Fruit fly (Drosophila melanogaster): Measurements from ENCODE around the gene CG42564.

Gene CG42564

DNA sequence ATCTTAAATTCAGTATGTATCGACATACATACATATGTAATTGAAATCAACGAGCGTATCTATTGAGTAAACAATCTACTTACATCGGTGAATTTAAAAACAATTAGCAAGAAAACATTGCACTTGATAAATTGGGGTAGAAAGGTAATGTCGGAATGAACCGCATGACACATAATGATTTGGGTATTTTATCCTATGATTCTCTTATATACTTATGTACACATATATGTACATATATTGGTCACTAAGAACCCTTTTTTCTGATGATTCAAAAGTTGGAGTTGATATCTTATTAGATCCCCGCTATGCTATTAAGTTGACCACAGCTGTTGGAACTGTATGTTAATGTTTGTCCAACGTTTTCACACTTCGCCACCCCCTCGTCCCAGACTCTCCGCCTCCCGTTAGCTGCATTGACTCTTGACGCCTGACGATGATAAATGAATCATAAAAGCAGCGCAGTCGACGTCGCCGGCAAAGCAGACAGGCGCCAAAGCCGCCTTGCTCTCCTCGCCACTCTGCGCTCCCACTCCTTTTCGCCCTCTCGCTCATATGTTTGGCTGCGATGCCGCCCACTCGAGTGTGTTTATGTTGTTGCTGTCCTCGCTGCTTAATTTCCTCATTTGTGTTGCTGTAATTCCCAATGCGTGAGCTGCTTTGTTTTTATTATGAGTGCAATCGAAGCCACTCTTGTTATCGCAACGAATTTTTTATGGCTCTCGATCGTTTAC is 21.2 kb upstream of the CG42564 start (continued):
- TF ChIP-seq Fer2 (tag; optimal IDR thresholded peaks at IDR 0.05) (no peak), scrt (GFP tag; optimal IDR thresholded peaks at IDR 0.05) (no peak), z (GFP tag; IDR thresholded peaks at IDR 0.05) (peak; percentile 95), gsb-n (tag; optimal IDR thresholded peaks at IDR 0.05) (peak; percentile 28), CG15696 (tag; optimal IDR thresholded peaks at IDR 0.05) (no peak), aop (GFP tag; IDR thresholded peaks at IDR 0.05) (no peak), gcm (GFP tag; optimal IDR thresholded peaks at IDR 0.05) (no peak), MESR4 (GFP tag; optimal IDR thresholded peaks at IDR 0.05) (no peak), CG17361 (GFP tag; IDR thresholded peaks at IDR 0.05) (peak; percentile 49; the same call in 2 of the 3 replicates), tx (GFP tag; optimal IDR thresholded peaks at IDR 0.05) (no peak), mam (GFP tag; optimal IDR thresholded peaks at IDR 0.05) (peak; percentile 11), CG12104 (GFP tag; optimal IDR thresholded peaks at IDR 0.05) (peak; percentile 13), Hey (tag; optimal IDR thresholded peaks at IDR 0.05) (no peak), CG10543 (GFP tag; optimal IDR thresholded peaks at IDR 0.05) (no peak), CG17568 (GFP tag; optimal IDR thresholded peaks at IDR 0.05) (peak; percentile 7), CG14710 (tag; optimal IDR thresholded peaks at IDR 0.05) (peak; percentile 17), Fer1 (GFP tag; optimal IDR thresholded peaks at IDR 0.05) (no peak)

DNA sequence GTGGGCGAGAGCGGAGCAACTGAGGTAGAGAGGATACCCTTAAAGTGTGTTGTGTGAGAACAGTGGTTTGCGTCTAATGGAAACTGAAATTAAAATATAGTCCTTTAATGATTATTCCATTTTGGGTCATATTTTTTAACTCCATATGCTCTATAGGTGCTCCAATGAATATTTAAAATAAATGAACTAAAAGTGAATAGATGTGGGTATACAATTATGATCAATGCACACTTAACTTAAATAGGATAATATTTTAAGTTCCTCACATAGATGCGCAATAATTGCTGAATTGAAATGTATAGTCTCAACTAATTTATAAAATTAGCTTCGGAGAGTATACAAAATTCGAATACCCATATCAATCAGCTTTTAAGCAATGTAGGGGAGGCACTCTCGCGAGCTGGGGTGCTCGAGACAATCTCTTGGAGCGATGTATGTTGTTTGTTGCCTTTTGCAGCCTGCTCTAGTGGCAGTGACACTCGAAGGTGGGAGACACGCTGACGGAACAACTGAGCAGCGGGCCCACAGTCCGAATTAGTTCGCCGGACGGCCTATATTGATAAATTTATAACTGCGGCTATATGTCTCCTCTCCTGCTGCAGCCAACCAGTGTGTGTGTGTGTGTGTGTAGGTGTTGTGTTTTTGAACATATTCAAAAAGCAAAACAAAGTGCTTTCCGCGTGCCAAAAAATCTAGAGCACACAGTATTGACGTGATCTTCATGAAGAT is 20.5 kb upstream of the CG42564 start:
- TF ChIP-seq CG2120 (GFP tag; optimal IDR thresholded peaks at IDR 0.05): peak; percentile 81
- no peak for TF ChIP-seq lab (GFP tag; optimal IDR thresholded peaks at IDR 0.05)
- TF ChIP-seq lola (GFP tag; optimal IDR thresholded peaks at IDR 0.05): peak in 1 of 3 experiments; percentile 81
- TF ChIP-seq CG16779 (GFP tag; IDR thresholded peaks at IDR 0.05): no peak
- peak; percentile 90 for TF ChIP-seq CoRest (tag; optimal IDR thresholded peaks at IDR 0.05)
- TF ChIP-seq zf30C (GFP tag; optimal IDR thresholded peaks at IDR 0.05): no peak
- TF ChIP-seq Trl (optimal IDR thresholded peaks at IDR 0.05): peak; percentile 1 to 52
- peak; percentile 36 for TF ChIP-seq Trl (GFP tag; optimal IDR thresholded peaks at IDR 0.05)
- TF ChIP-seq prd (optimal IDR thresholded peaks at IDR 0.05): no peak
- peak; percentile 63; the same call in 2 of the 3 replicates for TF ChIP-seq prd (GFP tag; IDR thresholded peaks at IDR 0.05)
- peak; percentile 64 for TF ChIP-seq CG10274 (GFP tag; optimal IDR thresholded peaks at IDR 0.05)
- TF ChIP-seq CG18476 (GFP tag; optimal IDR thresholded peaks at IDR 0.05): peak; percentile 72
- TF ChIP-seq bbx (GFP tag; IDR thresholded peaks at IDR 0.05; ENCODE audit: partially characterized antibody): no peak
- no peak for TF ChIP-seq HLH4C (GFP tag; IDR thresholded peaks at IDR 0.05; ENCODE audit: partially characterized antibody)
- TF ChIP-seq ttk (GFP tag; IDR thresholded peaks at IDR 0.05): peak; percentile 63
- peak; percentile 74 for TF ChIP-seq Drgx (GFP tag; IDR thresholded peaks at IDR 0.05)
- no peak for TF ChIP-seq Doc3 (GFP tag; IDR thresholded peaks at IDR 0.05; ENCODE audit: partially characterized antibody)
- no peak for TF ChIP-seq CG8765 (GFP tag; IDR thresholded peaks at IDR 0.05)
- TF ChIP-seq zfh1 (GFP tag; IDR thresholded peaks at IDR 0.05): peak; percentile 52; the same call in 2 of the 3 replicates
- TF ChIP-seq CG12104 (GFP tag; optimal IDR thresholded peaks at IDR 0.05): peak; percentile 75
- no peak for TF ChIP-seq Abd-B (GFP tag; optimal IDR thresholded peaks at IDR 0.05)
- TF ChIP-seq CG18764 (GFP tag; optimal IDR thresholded peaks at IDR 0.05): peak; percentile 68
- peak; percentile 67 for TF ChIP-seq CG6254 (GFP tag; optimal IDR thresholded peaks at IDR 0.05)
- TF ChIP-seq CG3847 (GFP tag; IDR thresholded peaks at IDR 0.05): no peak; the same call in none of the 2 replicates
- TF ChIP-seq Bteb2 (GFP tag; optimal IDR thresholded peaks at IDR 0.05): peak; percentile 68
- peak; percentile 82; the same call in 2 of the 3 replicates for TF ChIP-seq dysf (GFP tag; IDR thresholded peaks at IDR 0.05)
- no peak for TF ChIP-seq fd64A (GFP tag; optimal IDR thresholded peaks at IDR 0.05)
- TF ChIP-seq Eip74EF (GFP tag; optimal IDR thresholded peaks at IDR 0.05): peak in 1 of 2 experiments; percentile 82
- peak; percentile 64 for TF ChIP-seq CG12155 (GFP tag; optimal IDR thresholded peaks at IDR 0.05)
- TF ChIP-seq gem (tag; optimal IDR thresholded peaks at IDR 0.05): peak; percentile 92
- no peak for TF ChIP-seq CTCF (GFP tag; optimal IDR thresholded peaks at IDR 0.05)
- TF ChIP-seq ranshi (GFP tag; IDR thresholded peaks at IDR 0.05): peak; percentile 54; the same call in 1 of the 2 replicates

Data from whole organism, embryonic.